Worm (Caenorhabditis elegans): ENCODE data around the gene vps-18.

DNA sequence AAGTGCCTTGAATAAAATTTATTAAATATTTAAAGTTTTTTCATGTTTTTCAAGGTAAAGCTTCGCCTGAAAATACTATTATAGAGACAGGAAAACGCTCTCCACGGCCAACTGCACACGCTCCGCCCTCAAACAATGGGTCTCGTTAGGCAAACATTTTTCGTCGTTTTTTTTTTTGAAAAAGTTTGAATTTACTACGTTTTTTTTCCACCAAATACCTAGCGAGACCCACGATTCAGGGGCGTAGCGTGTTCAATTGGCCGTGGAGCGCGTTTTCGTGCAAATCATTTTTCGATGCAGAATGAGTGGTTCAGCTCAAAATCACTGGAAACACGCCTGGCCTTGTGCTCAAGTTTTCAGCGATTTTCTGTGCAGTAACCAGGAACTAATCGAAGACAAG, 6.9 kb downstream of the vps-18 start, which contains the start of gene W06B4.2:
- TF ChIP-seq pqm-1 (tag; optimal IDR thresholded peaks at IDR 0.05) (no peak), nhr-11 (tag; optimal IDR thresholded peaks at IDR 0.05) (no peak), mef-2 (tag; optimal IDR thresholded peaks at IDR 0.05) (no peak), ztf-11 (tag; optimal IDR thresholded peaks at IDR 0.05) (no peak)
